Worm (Caenorhabditis elegans) whole organism, L2 larva: ENCODE measurements around the gene mrps-18A.

Experiments
- C34F6.9 ChIP-seq: fragments of 150-350 bp; optimal IDR thresholded peaks from 2 replicates; lab custom pipeline; 2014; ENCODE audit warnings: missing biosample characterization, missing genetic modification characterization
- F13H6.1 ChIP-seq: sonication (generic microtip); optimal IDR thresholded peaks from 2 replicates; lab custom pipeline; 2016; ENCODE audit warnings: missing genetic modification characterization, missing compliant biosample characterization
- R02D3.7 ChIP-seq: fragments of 150-350 bp; optimal IDR thresholded peaks from 2 replicates; lab custom pipeline; 2014; ENCODE audit warnings: missing biosample characterization, missing genetic modification characterization
- Y55F3AM.14 ChIP-seq: fragments of 200-800 bp; sonication (Bioruptor generic); optimal IDR thresholded peaks from 2 replicates; lab custom pipeline; 2018; ENCODE audit warnings: mild to moderate bottlenecking, missing genetic modification characterization, missing compliant biosample characterization
- aly-2 ChIP-seq: fragments of 150-350 bp; optimal IDR thresholded peaks from 2 replicates; lab custom pipeline; 2014; ENCODE audit warnings: missing biosample characterization, missing genetic modification characterization
- ama-1 ChIP-seq: fragments of 150-350 bp; optimal IDR thresholded peaks from 2 replicates; lab custom pipeline; 2018; ENCODE audit warnings: inconsistent platforms
- blmp-1 ChIP-seq: sonication (generic microtip); optimal IDR thresholded peaks from 2 replicates; lab custom pipeline; 2017; ENCODE audit warnings: missing genetic modification characterization, mild to moderate bottlenecking, missing compliant biosample characterization, antibody characterized with exemption, moderate library complexity; ENCODE audit not compliant: insufficient read depth
- ceh-16 ChIP-seq: fragments of 150-350 bp; optimal IDR thresholded peaks from 2 replicates; lab custom pipeline; 2014; ENCODE audit warnings: missing biosample characterization, missing genetic modification characterization
- ceh-82 ChIP-seq: fragments of 150-350 bp; optimal IDR thresholded peaks from 2 replicates; lab custom pipeline; 2014; ENCODE audit warnings: missing biosample characterization, missing genetic modification characterization
- dmd-4 ChIP-seq: sonication (generic microtip); optimal IDR thresholded peaks from 2 replicates; lab custom pipeline; 2017; ENCODE audit warnings: missing biosample characterization, missing genetic modification characterization
- egl-27 ChIP-seq: sonication (generic microtip); optimal IDR thresholded peaks from 3 replicates; lab custom pipeline; 2017; ENCODE audit warnings: missing biosample characterization, missing genetic modification reagents, missing genetic modification characterization
- elt-1 ChIP-seq: fragments of 150-350 bp; optimal IDR thresholded peaks from 2 replicates; lab custom pipeline; 2014; ENCODE audit warnings: missing biosample characterization, missing genetic modification characterization
- elt-3 ChIP-seq: sonication (generic microtip); optimal IDR thresholded peaks from 2 replicates; lab custom pipeline; 2017; ENCODE audit warnings: missing biosample characterization, missing genetic modification characterization
- gmeb-1 ChIP-seq: fragments of 150-350 bp; optimal IDR thresholded peaks from 2 replicates; lab custom pipeline; 2014; ENCODE audit warnings: missing biosample characterization, missing genetic modification characterization
- lin-11 ChIP-seq: fragments of 150-350 bp; sonication (generic microtip); optimal IDR thresholded peaks from 2 replicates; lab custom pipeline; 2014; ENCODE audit warnings: missing biosample characterization, missing genetic modification characterization, inconsistent platforms, mixed read lengths
- lin-13 ChIP-seq: fragments of 150-350 bp; optimal IDR thresholded peaks from 2 replicates; lab custom pipeline; 2014; ENCODE audit warnings: missing biosample characterization, missing genetic modification reagents, missing genetic modification characterization
- lin-39 ChIP-seq: fragments of 150-350 bp; optimal IDR thresholded peaks from 2 replicates; lab custom pipeline; 2014; ENCODE audit warnings: missing biosample characterization, missing genetic modification reagents, missing genetic modification characterization
- lsy-2 ChIP-seq, 2 experiments: fragments of 150-350 bp in 1 of 2; sonication (generic microtip) in 1 of 2; optimal IDR thresholded peaks; 2 replicates each; lab custom pipeline; 2014 to 2017; ENCODE audit warnings: missing biosample characterization in 2 of 2, missing genetic modification characterization in 2 of 2
- mab-5 ChIP-seq: fragments of 150-350 bp; optimal IDR thresholded peaks from 2 replicates; lab custom pipeline; 2014; ENCODE audit warnings: missing biosample characterization, missing genetic modification characterization
- mbf-1 ChIP-seq: sonication (generic microtip); optimal IDR thresholded peaks from 2 replicates; lab custom pipeline; 2017; ENCODE audit warnings: missing biosample characterization, missing genetic modification characterization
- mdl-1 ChIP-seq, 2 experiments: fragments of 150-350 bp in 1 of 2; sonication (generic microtip) in 1 of 2; optimal IDR thresholded peaks; 2 replicates each; lab custom pipeline; 2017; ENCODE audit warnings: missing biosample characterization in 2 of 2, missing genetic modification characterization in 2 of 2
- nhr-11 ChIP-seq: fragments of 150-350 bp; optimal IDR thresholded peaks from 2 replicates; lab custom pipeline; 2014; ENCODE audit warnings: missing biosample characterization, missing genetic modification characterization
- nhr-237 ChIP-seq: fragments of 150-350 bp; optimal IDR thresholded peaks from 2 replicates; lab custom pipeline; 2014; ENCODE audit warnings: missing biosample characterization, missing genetic modification characterization
- nhr-25 ChIP-seq: fragments of 150-350 bp; sonication (generic microtip); optimal IDR thresholded peaks from 3 replicates; lab custom pipeline; 2014; ENCODE audit warnings: missing biosample characterization, missing genetic modification characterization
- nhr-6 ChIP-seq: fragments of 150-350 bp; optimal IDR thresholded peaks from 2 replicates; lab custom pipeline; 2014; ENCODE audit warnings: missing biosample characterization, missing genetic modification characterization
- sem-4 ChIP-seq: fragments of 150-350 bp; optimal IDR thresholded peaks from 2 replicates; lab custom pipeline; 2014; ENCODE audit warnings: missing biosample characterization, missing genetic modification reagents, missing genetic modification characterization
- sma-3 ChIP-seq: sonication (generic microtip); optimal IDR thresholded peaks from 2 replicates; lab custom pipeline; 2016; ENCODE audit warnings: missing genetic modification reagents, missing genetic modification characterization, missing compliant biosample characterization
- sma-9 ChIP-seq, 2 experiments: fragments of 150-350 bp in 1 of 2; sonication (generic microtip) in 1 of 2; optimal IDR thresholded peaks; 2 replicates each; lab custom pipeline; 2014 to 2016; ENCODE audit warnings: missing genetic modification characterization in 2 of 2, mild to moderate bottlenecking in 1 of 2, missing biosample characterization in 1 of 2, missing compliant biosample characterization in 1 of 2, missing genetic modification reagents in 1 of 2, moderate library complexity in 1 of 2
- unc-39 ChIP-seq: fragments of 150-350 bp; optimal IDR thresholded peaks from 2 replicates; lab custom pipeline; 2014; ENCODE audit warnings: missing biosample characterization, missing genetic modification characterization
- unc-55 ChIP-seq: fragments of 150-350 bp; sonication (generic microtip); optimal IDR thresholded peaks from 3 replicates; lab custom pipeline; 2014; ENCODE audit warnings: missing biosample characterization, missing genetic modification reagents, missing genetic modification characterization
- ztf-1 ChIP-seq: fragments of 200-800 bp; sonication (Bioruptor generic); conservative IDR thresholded peaks from 2 replicates; pipeline ENCODE4 v1.3.6; 2022; ENCODE audit warnings: missing genetic modification characterization, missing compliant biosample characterization
- ztf-11 ChIP-seq: sonication (generic microtip); optimal IDR thresholded peaks from 2 replicates; lab custom pipeline; 2017; ENCODE audit warnings: missing biosample characterization, missing genetic modification characterization

Gene mrps-18A

DNA sequence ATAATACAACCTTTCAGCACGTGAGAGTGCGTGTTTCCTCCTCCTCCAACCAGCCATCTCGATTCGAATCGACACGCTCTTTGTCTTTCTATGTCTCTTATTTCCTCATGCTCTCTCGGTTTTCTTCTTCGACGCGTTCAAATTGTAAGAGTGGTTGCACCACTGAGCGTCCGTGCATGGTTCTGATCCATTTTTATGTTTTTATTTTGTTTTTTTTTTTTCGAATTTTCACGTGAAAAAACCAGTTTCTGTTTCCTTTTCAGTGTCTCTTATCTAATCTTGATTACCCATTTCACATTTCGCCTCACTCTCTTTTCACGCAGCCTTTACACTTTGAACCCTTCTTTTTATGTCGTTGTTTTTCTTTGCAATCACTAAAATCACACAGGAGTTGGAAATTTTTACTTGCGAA is 39.1 kb upstream of the mrps-18A start (continued):
- TF ChIP-seq aly-2 (tag; lab: Kevin White, UChicago) (no peak), sma-3 (GFP tag; lab: Kevin White, UChicago) (peak; percentile 2), nhr-6 (tag; lab: Kevin White, UChicago) (no peak), lin-11 (no peak), ceh-82 (tag; lab: Kevin White, UChicago) (no peak), gmeb-1 (no peak), nhr-11 (no peak), sem-4 (no peak), elt-3 (no peak), lsy-2 (tag; optimal IDR thresholded peaks at IDR 0.05; lab: Kevin White, UChicago) (peak in 1 of 2 experiments; percentile 63), mdl-1 (tag; optimal IDR thresholded peaks at IDR 0.05; lab: Kevin White, UChicago) (peak in 1 of 2 experiments; percentile 17), Y55F3AM.14 (peak; percentile 39), mbf-1 (tag; lab: Kevin White, UChicago) (no peak), ztf-1 (GFP tag; lab: Robert Waterston, UW) (no peak), ama-1 (lab: Kevin White, UChicago) (no peak)

DNA sequence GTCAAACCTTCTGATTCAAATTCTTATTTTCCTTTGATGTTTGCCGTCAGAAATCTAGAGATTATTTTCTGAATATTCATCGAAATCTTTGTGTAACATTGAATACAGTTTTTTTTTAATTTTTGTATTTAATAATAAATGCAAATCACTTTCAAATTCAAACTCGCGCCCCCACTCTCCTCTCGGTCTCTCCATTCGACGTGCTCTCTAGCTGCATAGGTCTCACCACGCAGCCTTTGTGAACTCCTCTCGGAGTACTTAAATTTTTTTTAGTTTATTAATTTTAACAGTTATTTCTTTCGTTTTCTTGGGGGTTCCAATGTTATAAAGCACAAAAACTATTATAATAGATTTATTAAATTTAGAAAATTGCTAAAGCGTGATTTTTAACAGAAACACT is 38.5 kb upstream of the mrps-18A start:
- TF ChIP-seq gmeb-1: no peak
- peak; percentile 16 for TF ChIP-seq unc-55

DNA sequence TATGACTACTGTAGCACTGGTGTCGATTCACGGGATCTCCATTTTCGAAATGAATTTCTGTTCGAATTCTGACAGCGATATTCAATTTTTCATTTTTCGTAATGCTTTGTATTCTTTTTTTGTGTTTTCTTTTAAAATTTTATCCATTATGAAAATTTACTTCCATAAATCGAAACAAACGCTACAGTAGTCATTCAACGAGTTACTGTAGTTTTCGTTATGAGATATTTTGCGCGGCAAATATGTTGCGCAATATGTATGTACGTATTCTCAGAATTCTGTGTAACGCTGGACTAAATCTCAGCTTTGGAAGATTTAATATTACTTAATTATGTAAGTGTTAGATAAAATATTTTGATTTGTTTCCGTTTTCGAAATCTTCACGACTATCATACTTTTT is 37.5 kb upstream of the mrps-18A start:
- TF ChIP-seq nhr-237: no peak
- no peak for TF ChIP-seq lin-39 (tag; lab: Kevin White, UChicago)
- TF ChIP-seq lin-13 (GFP tag; lab: Kevin White, UChicago): no peak
- TF ChIP-seq sma-9 (GFP tag; optimal IDR thresholded peaks at IDR 0.05; lab: Kevin White, UChicago): no peak
- TF ChIP-seq sma-9 (tag; optimal IDR thresholded peaks at IDR 0.05; lab: Kevin White, UChicago): no peak
- no peak for TF ChIP-seq elt-1 (tag; lab: Kevin White, UChicago)
- no peak for TF ChIP-seq sem-4
- TF ChIP-seq mab-5 (tag; lab: Kevin White, UChicago): no peak
- no peak for TF ChIP-seq lin-11
- TF ChIP-seq blmp-1 (tag; lab: Kevin White, UChicago): no peak
- no peak for TF ChIP-seq unc-39 (tag; lab: Kevin White, UChicago)

DNA sequence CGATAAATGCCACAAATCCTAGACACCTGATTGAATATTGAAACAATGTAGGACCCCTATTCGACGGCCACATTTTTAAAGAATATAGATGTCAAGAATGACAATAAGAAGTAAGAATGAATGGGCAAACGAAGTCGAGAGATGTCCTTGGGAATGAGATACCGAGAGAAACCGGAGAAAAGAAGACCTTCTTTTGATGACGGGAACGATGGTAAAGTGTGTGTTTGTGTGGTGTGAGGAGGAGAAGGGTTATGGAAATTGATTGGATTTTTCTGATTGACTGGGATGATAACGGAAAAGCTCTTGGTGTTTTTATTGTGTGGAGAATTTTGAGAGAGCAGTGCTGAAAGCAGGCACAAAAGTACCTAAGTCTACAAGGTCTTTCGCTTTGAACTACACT is 36.9 kb upstream of the mrps-18A start, which contains the start of gene R05D3.9:
R05D3.9 (minus strand) TSS at position 101 of the 400 bp plus-strand sequence.
- TF ChIP-seq mab-5 (tag; lab: Kevin White, UChicago) (no peak), egl-27 (tag; lab: Kevin White, UChicago) (no peak), sem-4 (no peak)

DNA sequence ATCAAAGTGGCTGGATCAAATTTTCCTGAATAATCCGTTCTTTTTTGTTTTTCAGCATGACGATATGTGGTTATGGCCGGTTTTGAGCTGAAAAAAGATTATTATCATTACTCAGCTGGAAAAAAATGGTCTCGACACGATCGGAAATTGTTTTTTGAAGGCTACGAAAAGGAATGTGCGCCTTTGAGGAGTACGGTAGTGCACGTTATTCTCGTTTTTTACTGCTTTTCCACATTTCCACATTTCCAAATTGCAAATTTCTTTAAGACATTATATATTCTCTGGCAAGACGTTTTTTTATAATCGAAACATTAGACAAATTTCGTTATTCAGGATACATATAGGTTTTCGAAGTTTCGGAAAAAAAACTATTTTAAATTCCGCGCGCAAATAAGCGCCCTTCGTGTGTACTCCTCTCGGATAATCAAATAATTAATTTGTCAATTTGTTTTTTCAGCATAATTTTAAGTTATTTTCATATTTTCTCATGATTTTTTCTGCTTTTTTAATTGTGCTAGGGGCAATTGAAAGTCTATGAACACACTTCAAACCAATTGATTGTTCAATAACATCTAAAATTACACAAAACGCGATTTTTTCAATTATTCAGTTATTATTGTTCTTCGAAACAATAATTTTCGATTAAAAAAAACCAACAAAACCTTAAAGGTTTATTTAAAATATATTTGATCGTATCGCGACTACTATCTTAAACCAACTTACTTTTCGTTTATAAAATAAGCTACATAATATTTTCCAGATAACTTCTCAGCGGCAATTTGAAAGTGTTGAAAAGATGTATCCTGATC is 31.7 kb upstream of the mrps-18A start, which contains the start of gene R05D3.3:
R05D3.3 (plus strand) TSS at position 759 of the 809 bp plus-strand sequence.
- TF ChIP-seq ama-1 (lab: Kevin White, UChicago): no peak
- no peak for TF ChIP-seq C34F6.9 (tag; lab: Kevin White, UChicago)
- no peak for TF ChIP-seq R02D3.7
- TF ChIP-seq dmd-4 (tag; lab: Kevin White, UChicago): no peak
- no peak for TF ChIP-seq ztf-11 (tag; lab: Kevin White, UChicago)
- no peak for TF ChIP-seq sem-4
- no peak for TF ChIP-seq F13H6.1
- no peak for TF ChIP-seq nhr-25 (tag; lab: Kevin White, UChicago)
- TF ChIP-seq lsy-2 (tag; optimal IDR thresholded peaks at IDR 0.05; lab: Kevin White, UChicago): no peak
- no peak for TF ChIP-seq mdl-1 (tag; optimal IDR thresholded peaks at IDR 0.05; lab: Kevin White, UChicago)
- no peak for TF ChIP-seq elt-3
- no peak for TF ChIP-seq ceh-16 (tag; lab: Kevin White, UChicago)
